Worm (Caenorhabditis elegans): ENCODE data around the gene tbc-17.

DNA sequence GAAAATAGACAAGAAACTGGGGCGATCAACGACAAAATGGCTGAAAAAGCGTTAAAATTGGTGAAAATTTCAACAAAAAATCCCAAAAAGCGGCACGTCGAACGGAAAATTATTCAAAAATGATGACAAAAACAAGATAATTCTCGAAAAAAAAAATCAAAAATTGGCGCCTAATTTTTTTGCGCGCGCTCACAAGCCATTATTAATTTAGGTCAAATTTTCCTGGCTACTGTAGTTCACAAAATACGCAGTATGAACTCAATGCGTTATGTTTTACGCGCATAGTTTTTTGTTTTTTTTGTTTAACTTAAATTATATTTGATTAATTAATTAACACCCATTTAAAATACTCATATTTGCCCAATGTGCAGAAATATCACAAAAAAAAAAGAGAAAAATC lies 45.1 kb downstream of the tbc-17 start:
- TF ChIP-seq zip-4 (GFP tag; optimal IDR thresholded peaks at IDR 0.05) = no peak
- no peak for TF ChIP-seq swsn-7 (tag; optimal IDR thresholded peaks at IDR 0.05)
- TF ChIP-seq lin-14 (GFP tag; optimal IDR thresholded peaks at IDR 0.05) = no peak
- TF ChIP-seq lir-3 (tag; optimal IDR thresholded peaks at IDR 0.05; ENCODE audit: poor library complexity) = no peak
- TF ChIP-seq lin-35 (GFP tag; optimal IDR thresholded peaks at IDR 0.05) = no peak
- no peak for TF ChIP-seq hlh-4 (tag; optimal IDR thresholded peaks at IDR 0.05)
